Worm (Caenorhabditis elegans): ENCODE measurements around the gene let-23.

let-23 gene

ce11 chrII:9194195-9194594, 3.1 kb upstream of the let-23 start, which contains the start of gene twk-4:
TSS of gene twk-4 (minus strand) at chrII:9194295.
- no peak for TF ChIP-seq nfya-1 (tag; optimal IDR thresholded peaks at IDR 0.05)
- no peak for TF ChIP-seq nhr-232 (tag; optimal IDR thresholded peaks at IDR 0.05)
- no peak for TF ChIP-seq odd-2 (tag; optimal IDR thresholded peaks at IDR 0.05)
- TF ChIP-seq ttx-3 (tag; optimal IDR thresholded peaks at IDR 0.05): no peak
- TF ChIP-seq pha-2 (tag; optimal IDR thresholded peaks at IDR 0.05): no peak
- no peak for TF ChIP-seq gmeb-2 (tag; optimal IDR thresholded peaks at IDR 0.05)

ce11 chrII:9196325-9196724, 987 bp upstream of the let-23 start:
- TF ChIP-seq gmeb-2 (tag; optimal IDR thresholded peaks at IDR 0.05) (no peak), pag-3 (tag; optimal IDR thresholded peaks at IDR 0.05; ENCODE audit: borderline replicate concordance) (no peak), madf-2 (tag; optimal IDR thresholded peaks at IDR 0.05) (no peak), mec-3 (tag; optimal IDR thresholded peaks at IDR 0.05; ENCODE audit: borderline replicate concordance) (no peak), ttx-3 (tag; optimal IDR thresholded peaks at IDR 0.05) (no peak), ceh-22 (tag; optimal IDR thresholded peaks at IDR 0.05) (no peak), ceh-2 (tag; optimal IDR thresholded peaks at IDR 0.05) (no peak), npax-4 (tag; optimal IDR thresholded peaks at IDR 0.05) (no peak), lin-11 (tag; optimal IDR thresholded peaks at IDR 0.05) (no peak), ahr-1 (tag; optimal IDR thresholded peaks at IDR 0.05) (no peak), dve-1 (tag; optimal IDR thresholded peaks at IDR 0.05) (no peak), ceh-30 (tag; optimal IDR thresholded peaks at IDR 0.05) (no peak), nhr-232 (tag; optimal IDR thresholded peaks at IDR 0.05) (no peak), fax-1 (tag; optimal IDR thresholded peaks at IDR 0.05) (no peak)

- TF ChIP-seq ceh-14 (tag; optimal IDR thresholded peaks at IDR 0.05) (no peak), ceh-18 (tag; optimal IDR thresholded peaks at IDR 0.05) (no peak), K02D7.2 (tag; optimal IDR thresholded peaks at IDR 0.05) (no peak), ttx-3 (tag; optimal IDR thresholded peaks at IDR 0.05) (no peak), lim-6 (tag; optimal IDR thresholded peaks at IDR 0.05) (no peak), ahr-1 (tag; optimal IDR thresholded peaks at IDR 0.05) (no peak), ama-1 (optimal IDR thresholded peaks at IDR 0.05) (no peak), elt-2 (tag; optimal IDR thresholded peaks at IDR 0.05) (no peak), fkh-6 (tag; optimal IDR thresholded peaks at IDR 0.05) (no peak), ceh-45 (GFP tag; IDR thresholded peaks at IDR 0.05) (no peak), dve-1 (tag; optimal IDR thresholded peaks at IDR 0.05) (no peak)
These were observed 12.8 kb downstream of the let-23 start, which contains the start of gene ZK1067.4 for ce11 chrII:9210076-9210475. TSS of gene ZK1067.4 (plus strand) at chrII:9210376.

- TF ChIP-seq ceh-18 (tag; optimal IDR thresholded peaks at IDR 0.05) (no peak), fkh-10 (GFP tag; optimal IDR thresholded peaks at IDR 0.05) (no peak), unc-86 (tag; optimal IDR thresholded peaks at IDR 0.05) (no peak), ceh-9 (tag; optimal IDR thresholded peaks at IDR 0.05) (no peak), ceh-30 (tag; optimal IDR thresholded peaks at IDR 0.05) (no peak), nfya-1 (tag; optimal IDR thresholded peaks at IDR 0.05) (no peak), ahr-1 (tag; optimal IDR thresholded peaks at IDR 0.05) (no peak), unc-42 (tag; optimal IDR thresholded peaks at IDR 0.05) (no peak), pat-9 (tag; optimal IDR thresholded peaks at IDR 0.05) (no peak), dmd-4 (tag; optimal IDR thresholded peaks at IDR 0.05; ENCODE audit: borderline replicate concordance) (no peak), ceh-6 (GFP tag; optimal IDR thresholded peaks at IDR 0.05) (no peak), lim-6 (tag; optimal IDR thresholded peaks at IDR 0.05) (no peak), tbx-7 (tag; optimal IDR thresholded peaks at IDR 0.05) (no peak), gmeb-2 (tag; optimal IDR thresholded peaks at IDR 0.05) (no peak), ceh-45 (GFP tag; IDR thresholded peaks at IDR 0.05) (no peak), hlh-6 (tag; optimal IDR thresholded peaks at IDR 0.05) (no peak), sox-4 (tag; optimal IDR thresholded peaks at IDR 0.05) (no peak), elt-2 (tag; optimal IDR thresholded peaks at IDR 0.05) (no peak), ceh-19 (GFP tag; optimal IDR thresholded peaks at IDR 0.05) (no peak), K09A11.1 (tag; optimal IDR thresholded peaks at IDR 0.05; ENCODE audit: insufficient read depth) (no peak)
These were observed 14.4 kb downstream of the let-23 start for ce11 chrII:9211684-9212083.
